Worm (Caenorhabditis elegans) whole organism, L2 larva: ENCODE results near the gene R10D12.1.

Source experiments
- aly-2 ChIP-seq: fragments of 150-350 bp; optimal IDR thresholded peaks from 2 replicates; lab custom pipeline; 2014; ENCODE audit warnings: missing biosample characterization, missing genetic modification characterization
- ama-1 ChIP-seq: fragments of 150-350 bp; optimal IDR thresholded peaks from 2 replicates; lab custom pipeline; 2018; ENCODE audit warnings: inconsistent platforms
- elt-1 ChIP-seq: fragments of 150-350 bp; optimal IDR thresholded peaks from 2 replicates; lab custom pipeline; 2014; ENCODE audit warnings: missing biosample characterization, missing genetic modification characterization
- mab-5 ChIP-seq: fragments of 150-350 bp; optimal IDR thresholded peaks from 2 replicates; lab custom pipeline; 2014; ENCODE audit warnings: missing biosample characterization, missing genetic modification characterization
- nhr-12 ChIP-seq: fragments of 150-350 bp; optimal IDR thresholded peaks from 2 replicates; lab custom pipeline; 2014; ENCODE audit warnings: missing biosample characterization, missing genetic modification characterization
- nhr-237 ChIP-seq: fragments of 150-350 bp; optimal IDR thresholded peaks from 2 replicates; lab custom pipeline; 2014; ENCODE audit warnings: missing biosample characterization, missing genetic modification characterization
- snpc-4 ChIP-seq: fragments of 150-350 bp; optimal IDR thresholded peaks from 2 replicates; lab custom pipeline; 2014; ENCODE audit warnings: missing biosample characterization, missing genetic modification characterization
- unc-55 ChIP-seq: fragments of 150-350 bp; sonication (generic microtip); optimal IDR thresholded peaks from 3 replicates; lab custom pipeline; 2014; ENCODE audit warnings: missing biosample characterization, missing genetic modification reagents, missing genetic modification characterization
- unc-62 ChIP-seq: fragments of 150-350 bp; optimal IDR thresholded peaks from 2 replicates; lab custom pipeline; 2014; ENCODE audit warnings: missing biosample characterization, missing genetic modification reagents, missing genetic modification characterization

- TF ChIP-seq nhr-237 (tag; lab: Kevin White, UChicago) (no peak), unc-55 (GFP tag; lab: Kevin White, UChicago) (no peak), mab-5 (tag; lab: Kevin White, UChicago) (no peak), aly-2 (tag; lab: Kevin White, UChicago) (no peak), ama-1 (lab: Kevin White, UChicago) (no peak), unc-62 (GFP tag; lab: Kevin White, UChicago) (no peak), elt-1 (tag; lab: Kevin White, UChicago) (no peak), nhr-12 (no peak), snpc-4 (tag; lab: Kevin White, UChicago) (no peak)
Observed at ce11 chrV:13946385-13947019, 12.1 kb upstream of the R10D12.1 start, which contains the start of the genes srx-10 and clec-226.
